Fruit fly (Drosophila melanogaster) whole organism, embryonic: Measurements from ENCODE around the gene Gas8.
A peak's percentile ranks its signal among the peaks of the same experiment; 100 is the strongest.

Source experiments
- Adf1 ChIP-seq: fragments of 200-800 bp; sonication (Bioruptor generic); IDR thresholded peaks from 2 replicates; pipeline ENCODE4 v1.3.6; 2022; ENCODE audit warnings: missing biosample characterization, missing genetic modification characterization
- Aef1 ChIP-seq: fragments of 200-800 bp; sonication (Bioruptor generic); IDR thresholded peaks from 3 replicates; pipeline ENCODE4 v1.3.6; 2022; ENCODE audit warnings: missing biosample characterization, missing genetic modification characterization
- Atf6 ChIP-seq: fragments of 200-800 bp; sonication (Bioruptor generic); IDR thresholded peaks from 2 replicates; pipeline ENCODE4 v1.3.6; 2022; ENCODE audit warnings: missing biosample characterization, missing genetic modification characterization
- CG10321 ChIP-seq: fragments of 200-800 bp; sonication (Bioruptor generic); IDR thresholded peaks from 2 replicates; pipeline ENCODE4 v1.3.6; 2022; ENCODE audit warnings: missing biosample characterization, missing genetic modification characterization
- CG10565 ChIP-seq: fragments of 200-800 bp; sonication (Bioruptor generic); optimal IDR thresholded peaks from 3 replicates; lab custom pipeline; 2016; ENCODE audit warnings: missing biosample characterization, mild to moderate bottlenecking, missing genetic modification characterization
- CG11695 ChIP-seq: fragments of 200-800 bp; sonication (Bioruptor generic); IDR thresholded peaks from 3 replicates; pipeline ENCODE4 v1.3.6; 2022; ENCODE audit warnings: missing biosample characterization, missing genetic modification characterization
- CG13775 ChIP-seq: fragments of 200-800 bp; sonication (Bioruptor generic); optimal IDR thresholded peaks from 3 replicates; lab custom pipeline; 2017; ENCODE audit warnings: missing biosample characterization, mild to moderate bottlenecking, missing genetic modification characterization
- CG15011 ChIP-seq: fragments of 200-800 bp; sonication (Bioruptor generic); optimal IDR thresholded peaks from 3 replicates; lab custom pipeline; 2018; ENCODE audit warnings: missing biosample characterization, mild to moderate bottlenecking, missing genetic modification characterization
- CG16815 ChIP-seq: fragments of 200-800 bp; sonication (Bioruptor generic); optimal IDR thresholded peaks from 3 replicates; lab custom pipeline; 2017; ENCODE audit warnings: missing biosample characterization, mild to moderate bottlenecking, missing genetic modification characterization
- CG17361 ChIP-seq: fragments of 200-800 bp; sonication (Bioruptor generic); IDR thresholded peaks from 3 replicates; pipeline ENCODE4 v1.3.6; 2022; ENCODE audit warnings: missing biosample characterization, missing genetic modification characterization
- CG3847 ChIP-seq: fragments of 200-800 bp; sonication (Bioruptor generic); IDR thresholded peaks from 2 replicates; pipeline ENCODE4 v1.3.6; 2022; ENCODE audit warnings: missing biosample characterization, missing genetic modification characterization
- CG4282 ChIP-seq: fragments of 200-800 bp; sonication (Bioruptor generic); optimal IDR thresholded peaks from 2 replicates; lab custom pipeline; 2016; ENCODE audit warnings: missing biosample characterization, missing genetic modification characterization
- CG4328 ChIP-seq: fragments of 200-800 bp; sonication (Bioruptor generic); optimal IDR thresholded peaks from 3 replicates; lab custom pipeline; 2017; ENCODE audit warnings: missing biosample characterization, missing genetic modification reagents, missing genetic modification characterization
- CG4707 ChIP-seq: fragments of 200-800 bp; sonication (Bioruptor generic); optimal IDR thresholded peaks from 2 replicates; lab custom pipeline; 2018; ENCODE audit warnings: missing biosample characterization, mild to moderate bottlenecking, missing genetic modification characterization, moderate library complexity
- CG5245 ChIP-seq: fragments of 200-800 bp; sonication (Bioruptor generic); optimal IDR thresholded peaks from 3 replicates; lab custom pipeline; 2016; ENCODE audit warnings: missing biosample characterization, missing genetic modification characterization
- CG6254 ChIP-seq: fragments of 200-800 bp; sonication (Bioruptor generic); optimal IDR thresholded peaks from 3 replicates; lab custom pipeline; 2017; ENCODE audit warnings: mild to moderate bottlenecking, missing biosample characterization, missing genetic modification reagents, missing genetic modification characterization
- CG7839 ChIP-seq: fragments of 200-800 bp; sonication (Bioruptor generic); optimal IDR thresholded peaks from 3 replicates; lab custom pipeline; 2018; ENCODE audit warnings: missing biosample characterization, mild to moderate bottlenecking, missing genetic modification characterization, moderate library complexity
- CG9437 ChIP-seq: fragments of 200-800 bp; sonication (Bioruptor generic); optimal IDR thresholded peaks from 2 replicates; lab custom pipeline; 2018; ENCODE audit warnings: missing biosample characterization, mild to moderate bottlenecking, missing genetic modification characterization
- CG9609 ChIP-seq: fragments of 200-800 bp; sonication (Bioruptor generic); optimal IDR thresholded peaks from 3 replicates; lab custom pipeline; 2016; ENCODE audit warnings: missing biosample characterization, missing genetic modification characterization
- CG9797 ChIP-seq: fragments of 200-800 bp; sonication (Bioruptor generic); optimal IDR thresholded peaks from 3 replicates; lab custom pipeline; 2018; ENCODE audit warnings: missing biosample characterization, mild to moderate bottlenecking, missing genetic modification characterization
- E2f1 ChIP-seq: fragments of 200-800 bp; sonication (Bioruptor generic); IDR thresholded peaks from 2 replicates; pipeline ENCODE4 v1.3.6; 2022; ENCODE audit warnings: missing biosample characterization, missing genetic modification characterization
- Ets65A ChIP-seq: fragments of 200-800 bp; sonication (Bioruptor generic); peaks from one replicate; lab custom pipeline; 2016; ENCODE audit warnings: missing biosample characterization, missing genetic modification characterization
- Fer1 ChIP-seq: fragments of 200-800 bp; sonication (Bioruptor generic); optimal IDR thresholded peaks from 2 replicates; lab custom pipeline; 2017; ENCODE audit warnings: missing biosample characterization, mild to moderate bottlenecking, missing genetic modification characterization
- HLH3B ChIP-seq: fragments of 200-800 bp; sonication (Bioruptor generic); IDR thresholded peaks from 2 replicates; pipeline ENCODE4 v1.3.6; 2022; ENCODE audit warnings: missing biosample characterization, missing genetic modification characterization
- Hr3 ChIP-seq: fragments of 200-800 bp; sonication (Bioruptor generic); optimal IDR thresholded peaks from 3 replicates; lab custom pipeline; 2016; ENCODE audit warnings: missing biosample characterization, missing genetic modification characterization
- Kr ChIP-seq: fragments of 200-800 bp; sonication (Bioruptor generic); optimal IDR thresholded peaks from 2 replicates; lab custom pipeline; 2017; ENCODE audit warnings: missing biosample characterization, mild to moderate bottlenecking, missing genetic modification characterization
- PHDP ChIP-seq: fragments of 200-800 bp; sonication (Bioruptor generic); optimal IDR thresholded peaks from 3 replicates; lab custom pipeline; 2018; ENCODE audit warnings: missing biosample characterization, mild to moderate bottlenecking, missing genetic modification characterization, moderate library complexity
- Pdp1 ChIP-seq, 2 experiments: fragments of 200-800 bp; sonication (Bioruptor generic); optimal IDR thresholded peaks; 3 replicates each; lab custom pipeline; 2016; ENCODE audit warnings: missing biosample characterization in 2 of 2, missing genetic modification characterization in 2 of 2, mild to moderate bottlenecking in 1 of 2, moderate library complexity in 1 of 2
- aop ChIP-seq: fragments of 200-800 bp; sonication (Bioruptor generic); IDR thresholded peaks from 2 replicates; pipeline ENCODE4 v1.3.6; 2022; ENCODE audit warnings: missing biosample characterization, missing genetic modification characterization
- caup ChIP-seq: fragments of 200-800 bp; sonication (Bioruptor generic); optimal IDR thresholded peaks from 3 replicates; lab custom pipeline; 2017; ENCODE audit warnings: missing biosample characterization, mild to moderate bottlenecking, missing genetic modification characterization, moderate library complexity; ENCODE audit not compliant: severe bottlenecking
- cwo ChIP-seq: fragments of 200-800 bp; sonication (Bioruptor generic); optimal IDR thresholded peaks from 3 replicates; lab custom pipeline; 2017; ENCODE audit warnings: missing biosample characterization, missing genetic modification characterization, mild to moderate bottlenecking, moderate library complexity, missing genetic modification reagents
- dmrt11E ChIP-seq: fragments of 200-800 bp; sonication (Bioruptor generic); optimal IDR thresholded peaks from 3 replicates; lab custom pipeline; 2018; ENCODE audit warnings: missing biosample characterization, mild to moderate bottlenecking, missing genetic modification characterization, moderate library complexity
- dmrt99B ChIP-seq: fragments of 200-800 bp; sonication (Bioruptor generic); optimal IDR thresholded peaks from 2 replicates; lab custom pipeline; 2018; ENCODE audit warnings: missing biosample characterization, mild to moderate bottlenecking, missing genetic modification characterization, moderate library complexity
- esg ChIP-seq: fragments of 200-800 bp; sonication (Bioruptor generic); conservative IDR thresholded peaks from 2 replicates; pipeline ENCODE4 v1.3.6; 2022; ENCODE audit warnings: missing biosample characterization, missing genetic modification characterization
- eyg ChIP-seq: fragments of 200-800 bp; sonication (Bioruptor generic); optimal IDR thresholded peaks from 3 replicates; lab custom pipeline; 2016; ENCODE audit warnings: missing biosample characterization, missing genetic modification characterization
- grau ChIP-seq: fragments of 200-800 bp; optimal IDR thresholded peaks from 3 replicates; lab custom pipeline; 2019; ENCODE audit warnings: missing biosample characterization, mild to moderate bottlenecking, missing genetic modification characterization, moderate library complexity
- hkb ChIP-seq, 2 experiments: fragments of 200-800 bp in 1 of 2; fragments of >200 bp in 1 of 2; sonication (Bioruptor generic) in 1 of 2; IDR thresholded peaks in 1 of 2; optimal IDR thresholded peaks in 1 of 2; 2 replicates each; pipeline versions ENCODE4 v1.3.6 to Lab custom; 2017 to 2022; ENCODE audit warnings: missing biosample characterization in 1 of 2, missing genetic modification characterization in 1 of 2
- ind ChIP-seq: fragments of 200-800 bp; sonication (Bioruptor generic); optimal IDR thresholded peaks from 3 replicates; lab custom pipeline; 2016; ENCODE audit warnings: missing biosample characterization, missing genetic modification characterization
- kni ChIP-seq: fragments of 200-800 bp; sonication (Bioruptor generic); optimal IDR thresholded peaks from 3 replicates; lab custom pipeline; 2017; ENCODE audit warnings: mild to moderate bottlenecking, missing biosample characterization, missing genetic modification reagents, missing genetic modification characterization
- lilli ChIP-seq: fragments of 200-800 bp; sonication (Bioruptor generic); optimal IDR thresholded peaks from 3 replicates; lab custom pipeline; 2016; ENCODE audit warnings: missing biosample characterization, missing genetic modification characterization
- nom ChIP-seq: fragments of 200-800 bp; sonication (Bioruptor generic); optimal IDR thresholded peaks from 2 replicates; lab custom pipeline; 2017; ENCODE audit warnings: missing biosample characterization, missing genetic modification characterization, mild to moderate bottlenecking, moderate library complexity, missing genetic modification reagents
- psq ChIP-seq: fragments of 200-800 bp; sonication (Bioruptor generic); optimal IDR thresholded peaks from 2 replicates; lab custom pipeline; 2017; ENCODE audit warnings: missing biosample characterization, missing genetic modification characterization
- salm ChIP-seq: fragments of 200-800 bp; sonication (Bioruptor generic); optimal IDR thresholded peaks from 2 replicates; lab custom pipeline; 2018; ENCODE audit warnings: missing biosample characterization, mild to moderate bottlenecking, missing genetic modification characterization
- shn ChIP-seq: fragments of 200-800 bp; sonication (Bioruptor generic); optimal IDR thresholded peaks from 3 replicates; lab custom pipeline; 2016; ENCODE audit warnings: missing biosample characterization, missing genetic modification characterization
- trh ChIP-seq: fragments of 200-800 bp; sonication (Bioruptor generic); optimal IDR thresholded peaks from 2 replicates; lab custom pipeline; 2016; ENCODE audit warnings: missing biosample characterization, missing genetic modification characterization
- ttk ChIP-seq: fragments of 200-800 bp; sonication (Bioruptor generic); IDR thresholded peaks from 2 replicates; pipeline ENCODE4 v2.1.2; 2022; ENCODE audit warnings: missing biosample characterization, missing genetic modification characterization
- unpg ChIP-seq: fragments of 200-800 bp; sonication (Bioruptor generic); optimal IDR thresholded peaks from 3 replicates; lab custom pipeline; 2018; ENCODE audit warnings: missing biosample characterization, mild to moderate bottlenecking, missing genetic modification characterization, moderate library complexity

Gene Gas8

dm6 chrX:3474476-3475439, 29.9 kb downstream of the Gas8 start, which contains the start of gene CG12206 (continued):
- TF ChIP-seq CG6254 (GFP tag; lab: Kevin White, UChicago) (peak; percentile 25), kni (GFP tag; lab: Kevin White, UChicago) (peak; percentile 46), CG11695 (GFP tag; lab: Robert Waterston, UW) (peak; percentile 64; the same call in 2 of the 3 replicates), CG4282 (GFP tag; lab: Kevin White, UChicago) (no peak), trh (GFP tag; lab: Kevin White, UChicago) (no peak), psq (no peak), shn (GFP tag; lab: Kevin White, UChicago) (no peak), CG17361 (GFP tag; lab: Robert Waterston, UW) (peak; percentile 79), hkb (optimal IDR thresholded peaks at IDR 0.05; lab: Kevin White, UChicago) (no peak), hkb (GFP tag; IDR thresholded peaks at IDR 0.05; lab: Robert Waterston, UW) (peak; percentile 61; the same call in 1 of the 2 replicates), ttk (GFP tag; lab: Robert Waterston, UW) (peak; percentile 59), HLH3B (peak; percentile 46; the same call in 1 of the 2 replicates), CG10321 (GFP tag; lab: Robert Waterston, UW) (no peak), CG9437 (GFP tag; lab: Kevin White, UChicago) (peak; percentile 39), Kr (GFP tag; lab: Kevin White, UChicago) (no peak), eyg (GFP tag; lab: Kevin White, UChicago) (no peak), CG5245 (GFP tag; lab: Kevin White, UChicago) (no peak), CG9609 (no peak), nom (GFP tag; lab: Kevin White, UChicago) (peak; percentile 95), CG7839 (tag; lab: Kevin White, UChicago) (peak; percentile 79), unpg (peak; percentile 57), Atf6 (GFP tag; lab: Robert Waterston, UW) (peak; percentile 64), CG15011 (GFP tag; lab: Kevin White, UChicago) (peak; percentile 12), lilli (GFP tag; lab: Kevin White, UChicago) (peak; percentile 15), CG3847 (GFP tag; lab: Robert Waterston, UW) (peak; percentile 63), dmrt99B (tag; lab: Kevin White, UChicago) (peak; percentile 72), Aef1 (GFP tag; lab: Robert Waterston, UW) (peak; percentile 42; the same call in 1 of the 3 replicates), Hr3 (GFP tag; lab: Kevin White, UChicago) (peak; percentile 38), aop (GFP tag; lab: Robert Waterston, UW) (no peak), dmrt11E (peak; percentile 28), salm (peak; percentile 23), grau (peak; percentile 74), Ets65A (GFP tag; lab: Kevin White, UChicago) (peak; percentile 74), esg (GFP tag; lab: Robert Waterston, UW) (peak; percentile 32; the same call in 1 of the 2 replicates), CG10565 (GFP tag; lab: Kevin White, UChicago) (no peak), caup (peak; percentile 66), Pdp1 (GFP tag; optimal IDR thresholded peaks at IDR 0.05; lab: Kevin White, UChicago) (no peak), Fer1 (GFP tag; lab: Kevin White, UChicago) (peak; percentile 56), CG9797 (GFP tag; lab: Kevin White, UChicago) (no peak), E2f1 (peak; percentile 45), PHDP (tag; lab: Kevin White, UChicago) (peak; percentile 62), Adf1 (GFP tag; lab: Robert Waterston, UW) (peak; percentile 92), CG4707 (GFP tag; lab: Kevin White, UChicago) (peak; percentile 93), ind (peak; percentile 48), CG16815 (GFP tag; lab: Kevin White, UChicago) (peak; percentile 39), cwo (GFP tag; lab: Kevin White, UChicago) (peak; percentile 42), CG13775 (GFP tag; lab: Kevin White, UChicago) (peak; percentile 54), CG4328 (GFP tag; lab: Kevin White, UChicago) (no peak)
